Worm (Caenorhabditis elegans): Measurements from ENCODE around the gene flp-3.

DNA sequence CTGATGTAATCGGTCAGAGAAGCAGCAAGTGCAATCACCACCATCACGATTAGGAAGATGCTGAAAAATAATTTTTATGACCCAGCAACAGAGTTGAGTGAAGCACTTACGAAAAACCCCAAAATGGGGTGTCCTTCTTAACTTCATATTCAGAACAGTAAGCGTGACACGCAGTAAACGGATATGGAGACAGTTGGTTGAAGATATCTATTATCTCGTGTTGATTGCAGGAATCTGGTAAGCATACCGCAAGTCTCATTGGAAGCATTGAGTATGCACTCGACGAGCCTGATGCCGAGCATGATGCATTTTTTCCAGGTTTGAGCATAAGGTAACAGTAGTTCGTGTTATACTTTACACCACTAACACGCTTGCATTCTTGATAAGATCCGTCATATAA, 48.5 kb upstream of the flp-3 start:
- no peak for TF ChIP-seq unc-62 (GFP tag; optimal IDR thresholded peaks at IDR 0.05)
- no peak for TF ChIP-seq hlh-1 (tag; optimal IDR thresholded peaks at IDR 0.05)

Measured in whole organism, mixed stage, embryonic.